Fruit fly (Drosophila melanogaster) whole organism, pupa: Measurements from ENCODE around the gene Tim17a2.

ENCODE experiments used
- CG10348 ChIP-seq: fragments of 200-800 bp; sonication (Bioruptor generic); IDR thresholded peaks from 2 replicates; pipeline ENCODE4 v1.3.6; 2022; ENCODE audit warnings: missing biosample characterization, missing genetic modification characterization
- CG12605 ChIP-seq: fragments of 200-800 bp; sonication (Bioruptor generic); IDR thresholded peaks from 2 replicates; pipeline ENCODE4 v1.3.6; 2022; ENCODE audit warnings: missing biosample characterization, missing genetic modification characterization
- CG13204 ChIP-seq: fragments of 200-800 bp; sonication (Bioruptor generic); optimal IDR thresholded peaks from 2 replicates; lab custom pipeline; 2018; ENCODE audit warnings: missing biosample characterization, mild to moderate bottlenecking, missing genetic modification characterization, moderate library complexity
- CG14655 ChIP-seq: fragments of 200-800 bp; sonication (Bioruptor generic); optimal IDR thresholded peaks from 3 replicates; lab custom pipeline; 2017; ENCODE audit warnings: mild to moderate bottlenecking, missing biosample characterization, missing genetic modification reagents, missing genetic modification characterization
- CG15710 ChIP-seq: fragments of 200-800 bp; sonication (Bioruptor generic); optimal IDR thresholded peaks from 2 replicates; lab custom pipeline; 2018; ENCODE audit warnings: missing biosample characterization, mild to moderate bottlenecking, missing genetic modification characterization, moderate library complexity
- CG17806 ChIP-seq: fragments of 200-800 bp; sonication (Bioruptor generic); optimal IDR thresholded peaks from 2 replicates; lab custom pipeline; 2018; ENCODE audit warnings: missing biosample characterization, mild to moderate bottlenecking, missing genetic modification characterization, moderate library complexity
- CG32121 ChIP-seq: fragments of 200-800 bp; sonication (Bioruptor generic); IDR thresholded peaks from 2 replicates; pipeline ENCODE4 v1.3.6; 2022; ENCODE audit warnings: missing biosample characterization, missing genetic modification characterization
- CG34367 ChIP-seq: fragments of 200-800 bp; sonication (Bioruptor generic); optimal IDR thresholded peaks from 2 replicates; lab custom pipeline; 2018; ENCODE audit warnings: missing biosample characterization, mild to moderate bottlenecking, missing genetic modification characterization
- CG4496 ChIP-seq: fragments of 200-800 bp; sonication (Bioruptor generic); IDR thresholded peaks from 3 replicates; pipeline ENCODE4 v1.3.6; 2022; ENCODE audit warnings: missing biosample characterization, missing genetic modification characterization
- CG8159 ChIP-seq: fragments of 200-800 bp; sonication (Bioruptor generic); optimal IDR thresholded peaks from 3 replicates; lab custom pipeline; 2018; ENCODE audit warnings: missing biosample characterization, mild to moderate bottlenecking, missing genetic modification characterization, moderate library complexity
- CG8301 ChIP-seq: fragments of 200-800 bp; sonication (Bioruptor generic); optimal IDR thresholded peaks from 2 replicates; lab custom pipeline; 2018; ENCODE audit warnings: missing biosample characterization, mild to moderate bottlenecking, missing genetic modification characterization
- CG9948 ChIP-seq: fragments of 200-800 bp; sonication (Bioruptor generic); optimal IDR thresholded peaks from 2 replicates; lab custom pipeline; 2018; ENCODE audit warnings: missing biosample characterization, mild to moderate bottlenecking, missing genetic modification characterization, moderate library complexity
- D1 ChIP-seq: fragments of 200-800 bp; sonication (Bioruptor generic); optimal IDR thresholded peaks from 2 replicates; lab custom pipeline; 2018; ENCODE audit warnings: missing biosample characterization, mild to moderate bottlenecking, missing genetic modification characterization, moderate library complexity
- EcR ChIP-seq: fragments of 200-800 bp; sonication (Bioruptor generic); optimal IDR thresholded peaks from 3 replicates; lab custom pipeline; 2019; ENCODE audit warnings: missing biosample characterization, missing genetic modification characterization, mild to moderate bottlenecking, moderate library complexity, missing genetic modification reagents
- Ets98B ChIP-seq: fragments of 200-800 bp; sonication (Bioruptor generic); IDR thresholded peaks from 2 replicates; pipeline ENCODE4 v1.3.6; 2022; ENCODE audit warnings: missing biosample characterization, missing genetic modification characterization
- Pif1A ChIP-seq: fragments of 200-800 bp; sonication (Bioruptor generic); optimal IDR thresholded peaks from 3 replicates; lab custom pipeline; 2016; ENCODE audit warnings: missing biosample characterization, missing genetic modification characterization
- Pif1B ChIP-seq: fragments of 200-800 bp; sonication (Bioruptor generic); optimal IDR thresholded peaks from 3 replicates; lab custom pipeline; 2016; ENCODE audit warnings: missing biosample characterization, missing genetic modification characterization
- Snoo ChIP-seq: fragments of 200-800 bp; sonication (Bioruptor generic); optimal IDR thresholded peaks from 3 replicates; lab custom pipeline; 2017; ENCODE audit warnings: missing biosample characterization, mild to moderate bottlenecking, missing genetic modification characterization, inconsistent platforms
- fd96Ca ChIP-seq: fragments of 200-800 bp; sonication (Bioruptor generic); IDR thresholded peaks from 3 replicates; pipeline ENCODE4 v1.3.6; 2022; ENCODE audit warnings: missing biosample characterization, missing genetic modification characterization
- gl ChIP-seq: fragments of 200-800 bp; sonication (Bioruptor generic); optimal IDR thresholded peaks from 2 replicates; lab custom pipeline; 2018; ENCODE audit warnings: missing biosample characterization, mild to moderate bottlenecking, missing genetic modification characterization
- rn ChIP-seq: fragments of 200-800 bp; sonication (Bioruptor generic); IDR thresholded peaks from 2 replicates; pipeline ENCODE4 v1.3.6; 2022; ENCODE audit warnings: missing biosample characterization, missing genetic modification characterization

Gene Tim17a2

DNA sequence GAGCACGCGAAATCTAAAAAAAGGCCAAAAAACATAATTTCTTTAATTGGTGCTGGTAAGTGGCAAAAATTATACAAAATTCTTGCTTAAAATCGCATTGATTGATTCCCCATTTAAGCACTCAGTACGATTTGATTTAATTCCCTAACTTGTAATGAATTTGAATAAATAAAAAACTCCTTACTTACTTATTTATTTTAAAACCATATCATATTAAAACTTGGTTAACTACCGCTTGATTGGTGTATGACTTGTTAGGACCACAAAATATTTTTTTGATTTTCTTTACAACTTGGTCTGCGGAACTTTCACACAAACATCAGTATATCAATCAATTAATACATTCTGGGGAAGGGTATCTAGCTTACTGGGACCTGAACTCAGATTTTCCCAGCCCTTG is 9.6 kb downstream of the Tim17a2 start, which contains the start of gene CG1113:
Gene CG1113, plus strand, starts transcription at position 301 of the 400 bp plus-strand sequence.
- TF ChIP-seq EcR (GFP tag; lab: Kevin White, UChicago) = no peak

DNA sequence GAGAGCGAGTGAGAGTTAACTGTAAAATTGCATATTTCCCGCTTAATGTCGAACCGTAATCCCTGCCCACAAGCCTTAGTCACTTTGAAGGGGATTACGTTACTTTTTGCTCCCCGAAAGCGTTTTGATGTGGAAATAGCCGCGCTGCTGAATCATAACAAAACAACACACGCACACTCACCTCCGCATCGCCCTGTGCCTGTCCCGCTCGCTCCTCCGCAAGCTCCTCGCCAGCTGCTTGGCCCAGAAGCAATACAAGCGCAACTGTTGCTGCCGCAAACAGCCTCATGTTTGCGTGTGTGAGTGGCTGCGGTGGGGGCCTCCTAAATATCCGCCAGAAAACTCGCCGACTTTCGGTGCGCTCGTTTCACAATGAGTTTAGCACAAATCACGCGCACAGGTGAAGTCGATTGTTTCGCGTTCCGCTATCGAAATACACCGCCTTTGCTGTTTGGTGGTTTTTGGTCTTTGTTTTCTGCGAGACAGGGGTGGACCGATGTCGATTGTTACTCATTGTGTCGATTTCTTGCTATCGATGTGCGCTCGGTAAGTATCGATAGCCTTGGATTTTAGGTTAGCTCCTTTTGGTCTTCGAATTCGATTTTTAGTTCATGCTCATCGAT is 11.1 kb downstream of the Tim17a2 start, which contains the start of gene CtsF:
Gene CtsF, minus strand, starts transcription at position 503 of the 623 bp plus-strand sequence.
- TF ChIP-seq Snoo (tag; lab: Kevin White, UChicago) (no peak), CG8301 (no peak), CG4496 (GFP tag; lab: Robert Waterston, UW) (peak; percentile 57), EcR (GFP tag; lab: Kevin White, UChicago) (peak; percentile 26), CG15710 (tag; lab: Kevin White, UChicago) (no peak), CG34367 (tag; lab: Kevin White, UChicago) (no peak), CG9948 (no peak), CG14655 (GFP tag; lab: Kevin White, UChicago) (no peak), rn (GFP tag; lab: Robert Waterston, UW) (no peak), CG10348 (GFP tag; lab: Robert Waterston, UW) (no peak), gl (tag; lab: Kevin White, UChicago) (no peak), D1 (no peak), CG8159 (tag; lab: Kevin White, UChicago) (peak; percentile 29), CG17806 (tag; lab: Kevin White, UChicago) (no peak), CG12605 (peak; percentile 39; the same call in 1 of the 2 replicates), Pif1A (GFP tag; lab: Kevin White, UChicago) (no peak), Ets98B (GFP tag; lab: Robert Waterston, UW) (peak; percentile 30; the same call in 1 of the 2 replicates), CG13204 (peak; percentile 30), CG32121 (GFP tag; lab: Robert Waterston, UW) (peak; percentile 26; the same call in 1 of the 2 replicates)

- TF ChIP-seq CG9948 = peak; percentile 57
- TF ChIP-seq fd96Ca (GFP tag; lab: Robert Waterston, UW) = peak; percentile 70; the same call in 2 of the 3 replicates
- peak; percentile 52 for TF ChIP-seq CG32121 (GFP tag; lab: Robert Waterston, UW)
- TF ChIP-seq CG8159 (tag; lab: Kevin White, UChicago) = peak; percentile 28
- TF ChIP-seq CG13204 = no peak
- TF ChIP-seq CG14655 (GFP tag; lab: Kevin White, UChicago) = peak; percentile 74
- TF ChIP-seq gl (tag; lab: Kevin White, UChicago) = no peak
- TF ChIP-seq CG4496 (GFP tag; lab: Robert Waterston, UW) = peak; percentile 81
- peak; percentile 66 for TF ChIP-seq CG17806 (tag; lab: Kevin White, UChicago)
- TF ChIP-seq CG10348 (GFP tag; lab: Robert Waterston, UW) = no peak
- TF ChIP-seq CG34367 (tag; lab: Kevin White, UChicago) = peak; percentile 55
- peak; percentile 78 for TF ChIP-seq Pif1A (GFP tag; lab: Kevin White, UChicago)
- TF ChIP-seq D1 = no peak
- peak; percentile 26 for TF ChIP-seq Snoo (tag; lab: Kevin White, UChicago)
- peak; percentile 53 for TF ChIP-seq CG15710 (tag; lab: Kevin White, UChicago)
- TF ChIP-seq Ets98B (GFP tag; lab: Robert Waterston, UW) = peak; percentile 76
- no peak for TF ChIP-seq rn (GFP tag; lab: Robert Waterston, UW)
- TF ChIP-seq Pif1B = peak; percentile 69
- TF ChIP-seq CG12605 = no peak
- TF ChIP-seq EcR (GFP tag; lab: Kevin White, UChicago) = peak; percentile 64
- peak; percentile 67 for TF ChIP-seq CG8301
Measured at dm6 chr3R:5250530-5251242, 11.8 kb downstream of the Tim17a2 start.

- TF ChIP-seq Ets98B (GFP tag; lab: Robert Waterston, UW) (no peak), CG4496 (GFP tag; lab: Robert Waterston, UW) (no peak), fd96Ca (GFP tag; lab: Robert Waterston, UW) (no peak), CG8301 (no peak), CG12605 (no peak), CG17806 (tag; lab: Kevin White, UChicago) (no peak), rn (GFP tag; lab: Robert Waterston, UW) (no peak), CG34367 (tag; lab: Kevin White, UChicago) (no peak), CG8159 (tag; lab: Kevin White, UChicago) (no peak), EcR (GFP tag; lab: Kevin White, UChicago) (no peak), CG9948 (no peak), Snoo (tag; lab: Kevin White, UChicago) (no peak), D1 (no peak), CG10348 (GFP tag; lab: Robert Waterston, UW) (no peak), CG14655 (GFP tag; lab: Kevin White, UChicago) (no peak)
Measured at dm6 chr3R:5249308-5249707, 13.2 kb downstream of the Tim17a2 start.

dm6 chr3R:5246950-5247349 is 15.5 kb downstream of the Tim17a2 start:
- TF ChIP-seq rn (GFP tag; lab: Robert Waterston, UW) = no peak
- TF ChIP-seq Pif1A (GFP tag; lab: Kevin White, UChicago) = no peak
- peak; percentile 85 for TF ChIP-seq EcR (GFP tag; lab: Kevin White, UChicago)
- no peak for TF ChIP-seq CG9948
- TF ChIP-seq CG17806 (tag; lab: Kevin White, UChicago) = no peak
- no peak for TF ChIP-seq gl (tag; lab: Kevin White, UChicago)
- TF ChIP-seq Pif1B = no peak
- TF ChIP-seq D1 = no peak
- no peak for TF ChIP-seq CG8301
- peak; percentile 2 for TF ChIP-seq CG13204
- no peak for TF ChIP-seq CG15710 (tag; lab: Kevin White, UChicago)
- no peak for TF ChIP-seq CG12605
- no peak for TF ChIP-seq Ets98B (GFP tag; lab: Robert Waterston, UW)
- no peak for TF ChIP-seq CG14655 (GFP tag; lab: Kevin White, UChicago)
- TF ChIP-seq fd96Ca (GFP tag; lab: Robert Waterston, UW) = no peak
- no peak for TF ChIP-seq CG4496 (GFP tag; lab: Robert Waterston, UW)
